Worm (Caenorhabditis elegans) whole organism, late embryonic: ENCODE data around the gene F54D10.9.
A peak's percentile ranks its signal among the peaks of the same experiment; 100 is the strongest.

Source experiments
- C08G9.2 ChIP-seq: sonication (generic microtip); optimal IDR thresholded peaks from 2 replicates; lab custom pipeline; 2016; ENCODE audit warnings: mild to moderate bottlenecking, missing genetic modification characterization, moderate library complexity, missing compliant biosample characterization
- ceh-19 ChIP-seq: fragments of 200-800 bp; sonication (Bioruptor generic); optimal IDR thresholded peaks from 2 replicates; lab custom pipeline; 2018; ENCODE audit warnings: mild to moderate bottlenecking, missing genetic modification characterization, missing compliant biosample characterization
- dve-1 ChIP-seq: sonication (generic microtip); optimal IDR thresholded peaks from 2 replicates; lab custom pipeline; 2017; ENCODE audit warnings: antibody characterized with exemption, mild to moderate bottlenecking, missing genetic modification characterization, missing compliant biosample characterization
- fkh-10 ChIP-seq: fragments of 150-350 bp; optimal IDR thresholded peaks from 2 replicates; lab custom pipeline; 2014; ENCODE audit warnings: missing biosample characterization, missing genetic modification reagents, missing genetic modification characterization
- lin-11 ChIP-seq: fragments of 200-800 bp; sonication (Bioruptor generic); optimal IDR thresholded peaks from 2 replicates; lab custom pipeline; 2018; ENCODE audit warnings: mild to moderate bottlenecking, missing genetic modification characterization, missing compliant biosample characterization
- nhr-232 ChIP-seq: sonication (generic microtip); optimal IDR thresholded peaks from 2 replicates; lab custom pipeline; 2016; ENCODE audit warnings: missing genetic modification characterization, missing compliant biosample characterization
- npax-4 ChIP-seq: sonication (generic microtip); optimal IDR thresholded peaks from 2 replicates; lab custom pipeline; 2016; ENCODE audit warnings: missing genetic modification characterization, missing compliant biosample characterization
- pag-3 ChIP-seq: sonication (generic microtip); optimal IDR thresholded peaks from 2 replicates; lab custom pipeline; 2016; ENCODE audit warnings: missing compliant biosample characterization, missing genetic modification characterization, borderline replicate concordance
- pax-1 ChIP-seq: fragments of 150-350 bp; optimal IDR thresholded peaks from 2 replicates; lab custom pipeline; 2014; ENCODE audit warnings: missing biosample characterization, missing genetic modification characterization
- pqm-1 ChIP-seq: sonication (generic microtip); optimal IDR thresholded peaks from 2 replicates; lab custom pipeline; 2016; ENCODE audit warnings: missing genetic modification characterization, missing compliant biosample characterization
- tbx-2 ChIP-seq: sonication (generic microtip); optimal IDR thresholded peaks from 2 replicates; lab custom pipeline; 2016; ENCODE audit warnings: missing genetic modification characterization, missing compliant biosample characterization

DNA sequence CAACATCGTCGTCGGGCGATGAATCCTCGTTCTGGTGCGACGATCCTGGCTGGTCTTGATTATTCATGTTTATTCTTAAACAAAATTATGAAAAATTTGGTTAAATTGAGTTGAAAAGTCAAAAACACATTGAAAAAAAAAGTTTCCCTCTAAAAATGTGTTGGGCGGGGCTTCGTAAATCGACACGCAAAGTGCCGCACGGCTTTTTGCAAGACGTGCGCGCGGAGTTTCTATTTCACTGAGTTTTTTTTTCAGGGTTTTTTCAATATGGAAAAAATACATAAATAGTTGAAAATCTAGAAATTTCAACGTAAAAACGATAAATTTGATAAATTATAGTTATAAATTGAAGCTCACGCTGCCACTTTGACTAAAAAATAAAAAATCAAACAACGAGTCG is 24.2 kb downstream of the F54D10.9 start, which contains the start of gene F54D10.5:
- TF ChIP-seq npax-4 (tag; lab: Kevin White, UChicago) (no peak), dve-1 (no peak), ceh-19 (GFP tag; lab: Kevin White, UChicago) (no peak), nhr-232 (tag; lab: Kevin White, UChicago) (no peak), fkh-10 (GFP tag; lab: Kevin White, UChicago) (no peak), pax-1 (tag; lab: Kevin White, UChicago) (peak; percentile 30), pqm-1 (tag; lab: Kevin White, UChicago) (no peak), lin-11 (no peak), tbx-2 (peak; percentile 74), C08G9.2 (tag; lab: Kevin White, UChicago) (no peak), pag-3 (no peak)
